Fruit fly (Drosophila melanogaster): ENCODE data around the gene CG17931.

The CG17931 gene

dm6 chr3R:16309302-16310080 is 49.8 kb downstream of the CG17931 start (continued):
- TF ChIP-seq twi (tag; optimal IDR thresholded peaks at IDR 0.05) (no peak), CG18476 (GFP tag; optimal IDR thresholded peaks at IDR 0.05) (no peak), ftz-f1 (GFP tag; optimal IDR thresholded peaks at IDR 0.05) (no peak), ATbp (GFP tag; optimal IDR thresholded peaks at IDR 0.05) (no peak), Dad (GFP tag; optimal IDR thresholded peaks at IDR 0.05) (no peak), CG2889 (GFP tag; IDR thresholded peaks at IDR 0.05) (no peak), stwl (tag; optimal IDR thresholded peaks at IDR 0.05) (no peak), cg (GFP tag; optimal IDR thresholded peaks at IDR 0.05) (no peak), tin (GFP tag; optimal IDR thresholded peaks at IDR 0.05) (no peak), E2f2 (GFP tag; IDR thresholded peaks at IDR 0.05) (peak; percentile 24; the same call in 1 of the 2 replicates), D19B (GFP tag; optimal IDR thresholded peaks at IDR 0.05) (no peak), tll (GFP tag; optimal IDR thresholded peaks at IDR 0.05) (no peak), pan (optimal IDR thresholded peaks at IDR 0.05) (no peak), pan (GFP tag; optimal IDR thresholded peaks at IDR 0.05 in 1 of 2, IDR thresholded peaks at IDR 0.05 in 1 of 2) (peak in 1 of 2 experiments; percentile 38), CG33557 (GFP tag; optimal IDR thresholded peaks at IDR 0.05) (no peak), CG7556 (GFP tag; optimal IDR thresholded peaks at IDR 0.05) (peak; percentile 14), Atf-2 (GFP tag; optimal IDR thresholded peaks at IDR 0.05) (no peak), CG13296 (GFP tag; optimal IDR thresholded peaks at IDR 0.05) (peak; percentile 10), CG10543 (GFP tag; optimal IDR thresholded peaks at IDR 0.05) (peak; percentile 39), zf30C (GFP tag; optimal IDR thresholded peaks at IDR 0.05) (no peak), CG9876 (GFP tag; optimal IDR thresholded peaks at IDR 0.05) (no peak), CG14965 (GFP tag; optimal IDR thresholded peaks at IDR 0.05; ENCODE audit: borderline replicate concordance) (no peak), croc (GFP tag; conservative IDR thresholded peaks at IDR 0.05) (no peak), Hmx (GFP tag; optimal IDR thresholded peaks at IDR 0.05) (no peak), CG11560 (tag; IDR thresholded peaks at IDR 0.05) (no peak), CG43689 (GFP tag; IDR thresholded peaks at IDR 0.05) (no peak), CG1832 (GFP tag; optimal IDR thresholded peaks at IDR 0.05) (no peak), Ada2b (GFP tag; IDR thresholded peaks at IDR 0.05) (peak; percentile 50), CG12942 (GFP tag; optimal IDR thresholded peaks at IDR 0.05) (no peak), sob (GFP tag; IDR thresholded peaks at IDR 0.05) (peak; percentile 45; the same call in 1 of the 2 replicates), Mes4 (GFP tag; optimal IDR thresholded peaks at IDR 0.05) (no peak), ase (GFP tag; IDR thresholded peaks at IDR 0.05) (0 out of 3 replicates have a peak, but pooled peaks have one; percentile 24), CG3995 (GFP tag; optimal IDR thresholded peaks at IDR 0.05) (no peak), gsb-n (tag; optimal IDR thresholded peaks at IDR 0.05) (no peak), HmgD (GFP tag; optimal IDR thresholded peaks at IDR 0.05) (no peak), Rfx (GFP tag; IDR thresholded peaks at IDR 0.05) (peak; percentile 65), run (tag; optimal IDR thresholded peaks at IDR 0.05) (no peak), repo (GFP tag; optimal IDR thresholded peaks at IDR 0.05) (no peak), CG32767 (GFP tag; IDR thresholded peaks at IDR 0.05) (no peak), sna (GFP tag; IDR thresholded peaks at IDR 0.05; ENCODE audit: partially characterized antibody) (no peak), CG12104 (GFP tag; optimal IDR thresholded peaks at IDR 0.05) (no peak), Atf3 (GFP tag; optimal IDR thresholded peaks at IDR 0.05) (no peak), CG7271 (tag; optimal IDR thresholded peaks at IDR 0.05) (no peak), CG10209 (GFP tag; optimal IDR thresholded peaks at IDR 0.05) (no peak), MBD-R2 (GFP tag; IDR thresholded peaks at IDR 0.05) (no peak; the same call in 1 of the 2 replicates), CG12769 (tag; optimal IDR thresholded peaks at IDR 0.05) (peak; percentile 31), maf-S (GFP tag; optimal IDR thresholded peaks at IDR 0.05) (peak; percentile 37), Doc3 (GFP tag; IDR thresholded peaks at IDR 0.05; ENCODE audit: partially characterized antibody) (no peak), CG11456 (GFP tag; IDR thresholded peaks at IDR 0.05) (no peak), tio (GFP tag; optimal IDR thresholded peaks at IDR 0.05) (no peak)
